Worm (Caenorhabditis elegans): ENCODE measurements around the gene slc-5A12.

The slc-5A12 gene

DNA sequence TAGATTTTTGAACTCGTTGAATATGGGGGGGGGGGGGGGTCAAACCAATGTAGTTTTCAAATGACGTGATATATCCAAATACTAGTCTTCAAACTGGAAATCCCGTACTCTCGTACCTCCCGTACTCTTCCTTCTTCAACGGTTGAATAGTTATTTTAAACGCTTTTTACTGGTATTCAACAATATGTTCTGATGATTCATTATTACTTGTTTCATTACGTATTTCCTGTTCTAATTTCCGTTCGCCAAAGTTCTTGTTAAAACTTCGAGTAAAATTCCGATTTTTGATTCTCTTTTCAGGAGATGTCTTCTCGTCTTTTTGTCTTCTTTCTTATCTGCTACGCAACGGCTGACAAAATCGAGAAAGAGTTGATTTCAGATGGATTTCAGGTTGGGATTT, 6.6 kb upstream of the slc-5A12 start, which contains the start of gene nhx-9:
TSS of gene nhx-9 (plus strand) at position 301 of the 400 bp plus-strand sequence.
- TF ChIP-seq lin-15B (tag; optimal IDR thresholded peaks at IDR 0.05) (no peak), elt-2 (tag; optimal IDR thresholded peaks at IDR 0.05) (no peak), ceh-88 (GFP tag; IDR thresholded peaks at IDR 0.05) (no peak), C04F5.9 (tag; optimal IDR thresholded peaks at IDR 0.05) (no peak), mdl-1 (tag; optimal IDR thresholded peaks at IDR 0.05) (no peak), efl-1 (optimal IDR thresholded peaks at IDR 0.05) (no peak), efl-1 (GFP tag; optimal IDR thresholded peaks at IDR 0.05 in 1 of 2) (no peak), nhr-28 (tag; optimal IDR thresholded peaks at IDR 0.05) (no peak), tbx-2 (tag; optimal IDR thresholded peaks at IDR 0.05) (no peak)

DNA sequence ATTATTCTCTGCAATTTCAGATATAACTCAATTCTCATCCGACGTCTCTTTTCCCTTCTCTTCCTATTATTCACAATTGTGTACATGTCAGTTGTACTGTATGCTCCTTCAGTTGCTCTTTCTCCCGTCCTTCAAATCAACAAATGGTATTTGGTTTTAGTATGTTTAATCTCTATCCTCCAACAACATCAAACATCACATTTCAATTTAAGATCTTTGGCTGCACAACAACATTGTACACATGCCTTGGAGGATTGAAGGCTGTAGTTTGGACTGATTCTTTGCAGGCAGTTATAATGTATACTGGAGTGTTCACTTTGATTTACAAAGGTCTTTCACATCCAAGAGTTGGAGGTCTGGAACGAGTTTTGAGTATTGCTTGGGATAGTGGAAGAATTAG, 1.3 kb downstream of the slc-5A12 start:
- TF ChIP-seq sox-4 (tag; optimal IDR thresholded peaks at IDR 0.05) (no peak), nhr-85 (tag) (peak; percentile 26), nhr-20 (tag; optimal IDR thresholded peaks at IDR 0.05) (peak; percentile 62), snu-23 (GFP tag; optimal IDR thresholded peaks at IDR 0.05) (peak; percentile 47), nhr-28 (tag; optimal IDR thresholded peaks at IDR 0.05) (no peak), nhr-71 (tag; optimal IDR thresholded peaks at IDR 0.05) (peak; percentile 82), rnt-1 (tag; optimal IDR thresholded peaks at IDR 0.05) (no peak), ceh-88 (GFP tag; IDR thresholded peaks at IDR 0.05) (no peak), unc-86 (tag; optimal IDR thresholded peaks at IDR 0.05) (no peak), tbx-2 (tag; optimal IDR thresholded peaks at IDR 0.05) (no peak), ztf-4 (tag; optimal IDR thresholded peaks at IDR 0.05) (no peak)

DNA sequence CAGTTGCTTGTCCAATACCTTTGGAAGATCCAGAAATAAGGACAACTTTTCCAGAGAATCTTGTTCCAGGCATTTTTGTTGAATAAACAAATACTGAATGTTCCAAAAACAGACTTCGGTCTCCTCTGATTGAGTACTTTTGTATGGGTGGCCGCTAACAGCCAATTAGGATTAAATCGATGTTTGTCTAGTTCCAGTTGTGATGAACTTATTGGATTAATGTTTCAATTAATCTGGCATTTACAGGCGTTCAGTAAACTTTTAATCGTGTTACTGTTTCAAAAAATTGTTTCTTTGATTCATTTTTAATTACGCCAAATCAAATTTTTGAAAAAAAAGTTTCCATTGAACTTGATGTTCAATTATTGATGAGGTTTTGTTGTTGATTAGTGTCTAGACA, 5.1 kb downstream of the slc-5A12 start, which contains the start of gene ZK829.1:
TSS of gene ZK829.1 (minus strand) at position 101 of the 400 bp plus-strand sequence.
- TF ChIP-seq ceh-82 (tag; optimal IDR thresholded peaks at IDR 0.05) (no peak), pax-3 (tag; optimal IDR thresholded peaks at IDR 0.05) (no peak), nhr-19 (GFP tag; conservative IDR thresholded peaks at IDR 0.05) (no peak), snpc-4 (tag; optimal IDR thresholded peaks at IDR 0.05) (no peak), pqm-1 (tag; optimal IDR thresholded peaks at IDR 0.05) (no peak), ztf-11 (tag; optimal IDR thresholded peaks at IDR 0.05) (no peak), swsn-7 (tag; optimal IDR thresholded peaks at IDR 0.05) (no peak), mab-9 (GFP tag; IDR thresholded peaks at IDR 0.05) (no peak), unc-86 (tag; optimal IDR thresholded peaks at IDR 0.05) (no peak)

DNA sequence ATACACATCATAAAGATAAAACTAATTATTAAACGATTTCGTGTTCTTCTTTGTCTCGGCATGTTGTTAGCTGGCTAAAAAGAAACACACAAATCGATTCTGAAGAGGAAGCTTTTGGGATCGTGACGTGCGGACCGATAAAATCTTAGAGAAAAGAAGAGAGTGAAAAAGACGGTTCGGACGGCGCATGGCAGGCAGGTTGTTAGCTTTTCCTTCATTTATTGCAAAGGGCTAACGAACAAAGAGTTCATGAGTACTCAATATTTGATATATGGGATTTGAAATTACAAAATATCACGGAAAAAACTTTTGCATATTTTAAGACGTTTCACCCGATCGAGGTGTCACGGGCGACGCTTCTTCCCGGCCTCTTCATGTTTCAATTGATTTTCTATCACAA, 8.4 kb downstream of the slc-5A12 start, which contains the start of gene ZK829.3:
TSS of gene ZK829.3 (minus strand) at position 101 of the 400 bp plus-strand sequence.
- TF ChIP-seq aly-2 (tag; optimal IDR thresholded peaks at IDR 0.05) (no peak), tlp-1 (tag; optimal IDR thresholded peaks at IDR 0.05) (no peak), nhr-76 (tag; optimal IDR thresholded peaks at IDR 0.05) (no peak), sptf-1 (tag; optimal IDR thresholded peaks at IDR 0.05) (no peak), nhr-20 (tag; optimal IDR thresholded peaks at IDR 0.05) (no peak)

DNA sequence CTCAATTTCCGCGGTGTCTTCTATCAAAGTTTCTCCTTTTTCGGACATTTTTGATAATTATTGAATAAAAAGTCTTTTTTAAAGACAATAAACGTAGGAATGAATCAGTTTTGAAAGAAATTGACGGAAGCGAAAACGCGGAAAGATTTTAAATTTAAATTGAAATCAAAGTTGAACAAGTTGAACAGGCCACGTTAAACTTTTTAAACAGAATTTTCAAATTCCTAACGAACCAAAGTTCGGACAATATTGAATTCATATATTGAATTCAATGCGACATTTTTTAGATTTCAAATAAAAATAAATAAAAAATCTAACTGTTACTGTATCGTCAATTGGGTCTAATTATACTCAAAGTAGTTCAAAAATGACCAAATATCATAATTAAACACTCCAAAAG, 12.5 kb downstream of the slc-5A12 start, which contains the start of gene hdl-1:
TSS of gene hdl-1 (minus strand) at position 101 of the 400 bp plus-strand sequence.
- TF ChIP-seq mep-1 (tag; optimal IDR thresholded peaks at IDR 0.05), result no peak
- TF ChIP-seq pqm-1 (tag; optimal IDR thresholded peaks at IDR 0.05), result no peak
- TF ChIP-seq lin-15B (tag; optimal IDR thresholded peaks at IDR 0.05), result no peak
- no peak for TF ChIP-seq unc-30 (tag; optimal IDR thresholded peaks at IDR 0.05)
- TF ChIP-seq hpl-2 (GFP tag; optimal IDR thresholded peaks at IDR 0.05), result no peak
- no peak for TF ChIP-seq unc-62 (GFP tag; optimal IDR thresholded peaks at IDR 0.05)
- no peak for TF ChIP-seq lir-3 (tag; optimal IDR thresholded peaks at IDR 0.05; ENCODE audit: poor library complexity)
- no peak for TF ChIP-seq pag-3 (tag; optimal IDR thresholded peaks at IDR 0.05; ENCODE audit: borderline replicate concordance, insufficient read depth)
- TF ChIP-seq lin-14 (GFP tag; optimal IDR thresholded peaks at IDR 0.05), result no peak

Data from whole organism, L1 larva.